Fruit fly (Drosophila melanogaster) S2 (cell line): ENCODE measurements around the gene CG3544.

Experiments used
- CG8478 ChIP-seq: fragments of >200 bp; optimal IDR thresholded peaks from 2 replicates; lab custom pipeline; 2018
- CTCF ChIP-seq, 2 experiments: fragments of >200 bp; optimal IDR thresholded peaks; 2 replicates each; lab custom pipeline; 2018

DNA sequence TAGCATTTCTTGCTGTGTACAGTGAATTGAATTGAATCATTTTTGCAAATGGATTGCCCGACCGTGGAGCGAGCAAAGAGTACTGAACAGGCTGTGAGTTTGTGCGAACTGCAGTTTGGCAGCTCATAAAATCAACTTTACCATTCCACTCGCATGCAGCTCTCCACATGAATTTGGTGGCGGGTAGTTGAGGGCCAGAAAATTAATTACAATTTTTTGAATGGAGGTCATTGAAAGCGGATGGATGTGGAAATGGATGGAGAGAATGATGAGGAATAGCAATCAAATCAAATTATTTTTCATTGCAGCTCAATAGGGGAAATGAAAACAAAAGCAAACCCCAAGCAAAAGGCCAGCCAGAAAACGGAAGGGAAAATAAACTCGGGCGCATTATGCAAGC lies 34.5 kb upstream of the CG3544 start, which contains the start of gene GABA-B-R3:
- no peak for TF ChIP-seq CTCF (optimal IDR thresholded peaks at IDR 0.05; lab: Kevin White, UChicago)
- TF ChIP-seq CG8478 (lab: Kevin White, UChicago) = no peak
